Fruit fly (Drosophila melanogaster) whole organism, larva: ENCODE results near the gene Targ2.
A peak's percentile ranks its signal among the peaks of the same experiment; 100 is the strongest.

ENCODE experiments used
- noc ChIP-seq: fragments of 200-800 bp; sonication (Bioruptor generic); optimal IDR thresholded peaks from 3 replicates; lab custom pipeline; 2019; ENCODE audit warnings: missing biosample characterization, mild to moderate bottlenecking, missing genetic modification characterization, moderate library complexity

The Targ2 gene

dm6 chr3L:21202777-21203282 lies at the start of gene Targ2, which contains the start of the genes Targ1 and CG10512:
Gene Targ2, minus strand, starts transcription at chr3L:21203232.
Gene Targ1, minus strand, starts transcription at chr3L:21202882.
Gene CG10512, plus strand, starts transcription at chr3L:21202920.
- no peak for TF ChIP-seq noc (tag; lab: Kevin White, UChicago)

- TF ChIP-seq noc (tag; lab: Kevin White, UChicago), result no peak
These were observed 49.5 kb upstream of the Targ2 start for dm6 chr3L:21252525-21252924.

DNA sequence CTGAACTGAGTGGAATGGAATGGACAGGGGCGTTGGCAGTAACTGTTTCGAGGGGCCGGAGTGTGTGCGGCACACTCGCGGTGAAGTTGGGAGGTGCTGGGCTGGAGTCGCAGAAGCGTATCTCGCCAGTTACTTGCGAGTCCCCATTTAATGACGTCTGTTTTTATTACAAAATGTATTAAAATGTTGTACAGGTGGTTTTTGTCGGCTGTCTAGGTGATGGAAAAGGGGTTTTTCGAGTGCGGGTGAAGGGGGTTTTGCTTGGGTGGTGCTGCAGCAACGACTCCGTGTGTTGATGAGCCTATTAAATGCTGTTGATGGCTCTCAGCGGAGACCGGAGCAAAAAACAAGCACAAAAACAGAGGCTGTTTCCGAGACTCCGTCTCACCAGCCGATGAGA lies 48.3 kb upstream of the Targ2 start:
- no peak for TF ChIP-seq noc (tag; lab: Kevin White, UChicago)

dm6 chr3L:21243417-21243816 lies 40.4 kb upstream of the Targ2 start:
- no peak for TF ChIP-seq noc (tag; lab: Kevin White, UChicago)

dm6 chr3L:21242958-21243357 lies 39.9 kb upstream of the Targ2 start:
- TF ChIP-seq noc (tag; lab: Kevin White, UChicago), result no peak

- peak; percentile 27 for TF ChIP-seq noc (tag; lab: Kevin White, UChicago)
These were observed 38.5 kb upstream of the Targ2 start for dm6 chr3L:21241447-21241983.

DNA sequence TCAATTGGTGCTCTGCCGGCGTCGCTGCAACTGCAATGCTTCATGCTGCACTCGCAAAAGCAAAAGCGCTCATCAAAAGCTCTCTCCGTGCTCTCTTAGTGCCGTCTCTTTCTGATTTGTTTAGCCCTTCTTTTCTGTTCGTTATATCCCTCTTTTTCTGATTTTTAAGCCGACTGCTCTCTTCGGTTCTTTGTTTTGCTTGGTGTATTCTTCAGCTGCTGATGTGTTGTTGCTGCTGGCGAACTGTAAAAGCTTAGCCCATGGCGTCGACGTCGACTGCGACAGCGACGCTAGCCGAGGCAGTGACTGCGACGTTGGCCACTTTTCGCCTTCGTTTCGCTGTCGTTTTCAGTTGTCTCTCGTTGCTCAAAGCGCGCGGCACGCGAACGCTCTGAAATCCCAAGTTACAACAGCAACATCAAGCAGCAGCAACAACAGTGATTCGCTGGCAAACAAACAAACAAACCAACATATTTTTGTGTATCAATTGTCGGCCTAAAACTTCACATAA lies 37.0 kb upstream of the Targ2 start:
- no peak for TF ChIP-seq noc (tag; lab: Kevin White, UChicago)

DNA sequence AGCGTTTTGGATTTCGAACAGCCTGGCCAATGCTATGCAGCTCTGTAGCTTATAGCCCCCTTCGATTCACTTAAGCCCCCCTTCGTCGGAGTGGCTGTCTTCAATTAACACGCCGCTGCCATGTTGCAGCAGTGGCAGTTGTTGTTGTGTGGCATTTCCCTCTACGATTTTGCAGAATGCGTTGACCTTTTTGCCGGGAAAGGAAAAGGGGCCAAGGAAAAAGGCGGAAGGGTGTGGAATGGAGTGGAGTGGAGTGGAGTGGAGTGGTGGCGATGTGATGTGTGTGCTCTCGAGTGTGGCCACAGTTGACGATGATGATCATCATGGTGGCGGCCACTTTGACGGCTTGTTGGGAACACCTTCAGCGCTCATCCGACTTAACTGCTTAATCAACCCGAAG lies 35.3 kb upstream of the Targ2 start:
- TF ChIP-seq noc (tag; lab: Kevin White, UChicago), result no peak

DNA sequence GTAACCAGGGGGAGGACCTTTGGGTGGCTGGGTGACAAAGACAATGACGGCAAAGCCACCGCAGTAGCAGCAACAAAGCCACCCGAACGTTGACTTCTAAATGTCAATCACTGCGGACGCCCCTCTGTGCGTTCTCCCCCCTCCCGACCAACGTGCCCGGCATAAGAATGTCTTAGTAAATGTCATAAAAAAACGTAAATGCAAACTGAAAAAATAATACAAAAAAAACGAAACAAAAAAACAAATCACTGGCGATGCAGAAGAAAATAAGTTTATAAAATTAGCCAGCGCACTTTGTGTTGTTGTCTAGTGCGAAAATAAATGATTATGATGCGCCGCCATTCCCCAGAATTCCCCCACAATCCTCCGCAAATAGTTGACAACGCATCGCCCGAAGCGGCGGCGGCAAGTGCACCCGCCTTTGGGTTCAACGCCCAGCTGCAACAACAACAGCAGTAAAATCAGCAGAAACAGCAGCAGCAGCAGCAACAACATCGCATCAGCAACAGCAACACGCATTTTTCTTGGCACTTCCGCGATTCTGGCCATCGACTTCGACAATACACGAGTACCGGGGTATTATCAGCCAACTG lies 34.0 kb upstream of the Targ2 start:
- TF ChIP-seq noc (tag; lab: Kevin White, UChicago), result no peak

- no peak for TF ChIP-seq noc (tag; lab: Kevin White, UChicago)
These were observed 27.7 kb upstream of the Targ2 start for dm6 chr3L:21230762-21231161.

DNA sequence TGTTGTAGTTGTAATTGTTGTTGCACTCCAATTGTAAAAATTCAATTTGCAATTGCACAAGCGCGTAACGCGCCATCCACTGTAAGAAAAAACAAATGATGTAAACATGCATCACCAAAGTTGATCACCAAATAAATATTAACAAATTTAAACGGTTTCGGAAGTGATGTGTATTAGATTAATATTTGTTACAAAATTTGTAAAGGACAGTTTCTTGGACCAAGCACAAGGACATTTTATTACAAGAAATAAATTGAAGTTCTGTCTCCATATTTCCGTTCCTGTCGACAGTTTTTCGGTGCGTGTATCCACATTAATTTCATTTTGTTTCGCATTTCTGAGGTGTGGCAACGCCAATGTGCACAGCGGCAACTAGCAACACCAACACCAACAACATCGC lies 26.7 kb upstream of the Targ2 start:
- no peak for TF ChIP-seq noc (tag; lab: Kevin White, UChicago)

DNA sequence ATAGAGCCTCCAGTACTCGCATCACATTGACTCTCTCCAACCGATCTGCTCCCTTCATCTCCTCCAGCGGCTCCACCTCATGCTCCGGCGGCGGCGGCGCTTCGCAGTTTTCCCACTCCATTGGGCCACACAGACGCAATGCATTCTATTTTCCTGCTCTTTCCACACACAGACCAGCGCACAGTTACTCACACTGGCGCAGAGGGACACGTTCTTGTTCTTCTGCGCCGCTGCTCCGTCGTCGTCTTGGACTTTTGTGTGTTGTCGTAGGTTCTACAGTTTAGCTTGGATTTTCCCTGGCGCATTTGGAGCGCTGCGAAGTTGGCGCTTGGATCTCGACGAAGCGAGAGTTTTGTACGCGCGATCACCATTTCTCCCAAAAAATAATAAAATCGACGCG lies 23.3 kb upstream of the Targ2 start, which contains the start of gene Eip78C:
Gene Eip78C, plus strand, starts transcription at position 301 of the 400 bp plus-strand sequence.
- TF ChIP-seq noc (tag; lab: Kevin White, UChicago), result no peak

- TF ChIP-seq noc (tag; lab: Kevin White, UChicago), result no peak
These were observed 22.6 kb upstream of the Targ2 start for dm6 chr3L:21225642-21226041.

dm6 chr3L:21224701-21225223 lies 21.7 kb upstream of the Targ2 start:
- TF ChIP-seq noc (tag; lab: Kevin White, UChicago), result no peak

- TF ChIP-seq noc (tag; lab: Kevin White, UChicago), result no peak
These were observed 21.2 kb upstream of the Targ2 start for dm6 chr3L:21224274-21224673.

DNA sequence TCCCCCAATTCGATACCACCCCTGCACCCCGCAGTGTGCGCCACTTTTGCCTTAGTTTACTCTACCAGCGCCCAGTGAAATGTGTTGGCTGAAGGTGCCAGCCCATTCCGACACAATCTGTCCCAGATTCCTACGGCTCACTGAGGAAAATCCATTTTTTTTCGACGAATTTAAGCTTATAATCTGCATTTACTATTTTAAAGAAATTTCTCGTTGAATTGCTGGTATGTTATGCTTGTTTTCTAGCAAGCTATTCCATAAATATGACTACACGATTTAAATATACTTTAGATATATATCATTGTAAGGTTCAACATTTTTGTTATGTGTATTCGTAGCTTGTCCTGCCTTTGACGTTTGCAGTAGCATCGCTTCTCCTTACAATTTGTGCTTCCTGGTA lies 20.2 kb upstream of the Targ2 start:
- TF ChIP-seq noc (tag; lab: Kevin White, UChicago), result no peak

- TF ChIP-seq noc (tag; lab: Kevin White, UChicago), result no peak
These were observed 17.1 kb upstream of the Targ2 start, which contains the start of gene CG43219 for dm6 chr3L:21220100-21220499. Gene CG43219, plus strand, starts transcription at chr3L:21220400.
